Worm (Caenorhabditis elegans): ENCODE data around the gene ost-1.

ost-1 gene

ce11 chrIV:1104007-1104406 lies 3.2 kb upstream of the ost-1 start:
- TF ChIP-seq hsf-1 (GFP tag; IDR thresholded peaks at IDR 0.05) (peak; percentile 71), madf-6 (GFP tag; IDR thresholded peaks at IDR 0.05) (peak; percentile 67), mcd-1 (GFP tag; IDR thresholded peaks at IDR 0.05) (peak; percentile 32; the same call in 1 of the 2 replicates), madf-8 (GFP tag; conservative IDR thresholded peaks at IDR 0.05) (peak; percentile 33; the same call in 1 of the 2 replicates)

- no peak for TF ChIP-seq ets-4 (GFP tag; optimal IDR thresholded peaks at IDR 0.05)
- TF ChIP-seq nfya-1 (tag; optimal IDR thresholded peaks at IDR 0.05; ENCODE audit: borderline replicate concordance, insufficient read depth) = no peak
- no peak for TF ChIP-seq lin-40 (tag; optimal IDR thresholded peaks at IDR 0.05)
- TF ChIP-seq repo-1 (tag; optimal IDR thresholded peaks at IDR 0.05) = no peak
- no peak for TF ChIP-seq rec-8 (tag; optimal IDR thresholded peaks at IDR 0.05)
- no peak for TF ChIP-seq snpc-4 (GFP tag; optimal IDR thresholded peaks at IDR 0.05)
- TF ChIP-seq snpc-4 (tag; optimal IDR thresholded peaks at IDR 0.05) = no peak
Observed at ce11 chrIV:1104518-1104917, 2.7 kb upstream of the ost-1 start, which contains the start of the genes C44B12.9 and C44B12.3. TSS of gene C44B12.9 (minus strand) at chrIV:1104618. TSS of gene C44B12.3 (plus strand) at chrIV:1104766.

ce11 chrIV:1105104-1105503 lies 2.1 kb upstream of the ost-1 start:
- no peak for TF ChIP-seq ekl-4 (GFP tag; IDR thresholded peaks at IDR 0.05)
- no peak for TF ChIP-seq aptf-3 (GFP tag; IDR thresholded peaks at IDR 0.05)
- no peak for TF ChIP-seq lsy-27 (tag; optimal IDR thresholded peaks at IDR 0.05; ENCODE audit: borderline replicate concordance, insufficient read depth)
- no peak for TF ChIP-seq ceh-79 (tag; optimal IDR thresholded peaks at IDR 0.05)
- TF ChIP-seq ceh-27 (GFP tag; optimal IDR thresholded peaks at IDR 0.05) = no peak
- TF ChIP-seq nhr-179 (tag; optimal IDR thresholded peaks at IDR 0.05) = no peak
- no peak for TF ChIP-seq C06A6.2 (GFP tag; conservative IDR thresholded peaks at IDR 0.05)
- TF ChIP-seq die-1 (tag; optimal IDR thresholded peaks at IDR 0.05) = no peak
- TF ChIP-seq F33H1.4 (GFP tag; IDR thresholded peaks at IDR 0.05) = no peak
- no peak for TF ChIP-seq B0019.2 (GFP tag; conservative IDR thresholded peaks at IDR 0.05)
- TF ChIP-seq pbrm-1 (GFP tag; IDR thresholded peaks at IDR 0.05) = no peak
- TF ChIP-seq nhr-120 (GFP tag; IDR thresholded peaks at IDR 0.05) = no peak
- no peak for TF ChIP-seq ceh-100 (GFP tag; IDR thresholded peaks at IDR 0.05)
- no peak for TF ChIP-seq lin-35 (GFP tag; optimal IDR thresholded peaks at IDR 0.05)
- no peak for TF ChIP-seq ztf-6 (GFP tag; IDR thresholded peaks at IDR 0.05)
- no peak for TF ChIP-seq F10E7.11 (tag; optimal IDR thresholded peaks at IDR 0.05)
- TF ChIP-seq F57A8.1 (GFP tag; optimal IDR thresholded peaks at IDR 0.05) = no peak
- no peak for TF ChIP-seq nhr-90 (tag; optimal IDR thresholded peaks at IDR 0.05)
- TF ChIP-seq gei-17 (GFP tag; optimal IDR thresholded peaks at IDR 0.05) = no peak
- TF ChIP-seq hmg-1.2 (GFP tag; IDR thresholded peaks at IDR 0.05) = no peak

ce11 chrIV:1105999-1106398 lies 1.2 kb upstream of the ost-1 start:
- no peak for TF ChIP-seq ztf-18 (tag; optimal IDR thresholded peaks at IDR 0.05)
- TF ChIP-seq attf-5 (GFP tag; optimal IDR thresholded peaks at IDR 0.05) = no peak
- no peak for TF ChIP-seq egrh-3 (GFP tag; IDR thresholded peaks at IDR 0.05)
- TF ChIP-seq Y56A3A.18 (GFP tag; IDR thresholded peaks at IDR 0.05) = no peak
- TF ChIP-seq sdz-38 (tag; optimal IDR thresholded peaks at IDR 0.05) = no peak
- TF ChIP-seq lsy-27 (tag; optimal IDR thresholded peaks at IDR 0.05; ENCODE audit: borderline replicate concordance, insufficient read depth) = no peak
- no peak for TF ChIP-seq F23B12.7 (tag; optimal IDR thresholded peaks at IDR 0.05; ENCODE audit: insufficient read depth)
- no peak for TF ChIP-seq nhr-120 (GFP tag; IDR thresholded peaks at IDR 0.05)
- TF ChIP-seq lin-35 (GFP tag; optimal IDR thresholded peaks at IDR 0.05) = no peak
- TF ChIP-seq madf-8 (GFP tag; conservative IDR thresholded peaks at IDR 0.05) = no peak
- no peak for TF ChIP-seq C06A6.2 (GFP tag; conservative IDR thresholded peaks at IDR 0.05)
- no peak for TF ChIP-seq F37B4.10 (GFP tag; IDR thresholded peaks at IDR 0.05)
- TF ChIP-seq nhr-90 (tag; optimal IDR thresholded peaks at IDR 0.05) = no peak
- TF ChIP-seq attf-6 (GFP tag; IDR thresholded peaks at IDR 0.05) = no peak
- TF ChIP-seq D2030.7 (GFP tag; IDR thresholded peaks at IDR 0.05) = no peak
- no peak for TF ChIP-seq mcd-1 (GFP tag; IDR thresholded peaks at IDR 0.05)
- TF ChIP-seq nfya-1 (tag; optimal IDR thresholded peaks at IDR 0.05; ENCODE audit: borderline replicate concordance, insufficient read depth) = no peak

All from whole organism, young adult.